Worm (Caenorhabditis elegans) whole organism, L3 larva: ENCODE measurements around the gene C02F12.8.

Experiments
- R02D3.7 ChIP-seq: fragments of 150-350 bp; optimal IDR thresholded peaks from 2 replicates; lab custom pipeline; 2014; ENCODE audit warnings: missing biosample characterization, missing genetic modification characterization
- aly-2 ChIP-seq: fragments of 150-350 bp; optimal IDR thresholded peaks from 2 replicates; lab custom pipeline; 2014; ENCODE audit warnings: missing biosample characterization, missing genetic modification characterization
- ama-1 ChIP-seq: fragments of 150-350 bp; optimal IDR thresholded peaks from 2 replicates; lab custom pipeline; 2018
- ceh-16 ChIP-seq: sonication (generic microtip); optimal IDR thresholded peaks from 2 replicates; lab custom pipeline; 2017; ENCODE audit warnings: missing biosample characterization, missing genetic modification characterization
- ceh-28 ChIP-seq: fragments of 150-350 bp; optimal IDR thresholded peaks from 2 replicates; lab custom pipeline; 2014; ENCODE audit warnings: missing biosample characterization, missing genetic modification reagents, missing genetic modification characterization
- ceh-9 ChIP-seq: sonication (generic microtip); optimal IDR thresholded peaks from 2 replicates; lab custom pipeline; 2018; ENCODE audit warnings: missing biosample characterization, missing genetic modification characterization
- daf-12 ChIP-seq: fragments of 150-350 bp; optimal IDR thresholded peaks from 2 replicates; lab custom pipeline; 2014; ENCODE audit warnings: missing biosample characterization, missing genetic modification reagents, missing genetic modification characterization
- egl-27 ChIP-seq: sonication (generic microtip); optimal IDR thresholded peaks from 4 replicates; lab custom pipeline; 2017; ENCODE audit warnings: missing biosample characterization, missing genetic modification reagents, missing genetic modification characterization
- egl-5 ChIP-seq: fragments of 150-350 bp; optimal IDR thresholded peaks from 2 replicates; lab custom pipeline; 2017; ENCODE audit warnings: missing biosample characterization, missing genetic modification reagents, missing genetic modification characterization, inconsistent platforms
- elt-1 ChIP-seq: fragments of 150-350 bp; optimal IDR thresholded peaks from 2 replicates; lab custom pipeline; 2014; ENCODE audit warnings: missing biosample characterization, missing genetic modification characterization
- elt-2 ChIP-seq: sonication (generic microtip); optimal IDR thresholded peaks from 2 replicates; lab custom pipeline; 2016; ENCODE audit warnings: missing genetic modification reagents, mild to moderate bottlenecking, missing genetic modification characterization, missing compliant biosample characterization
- elt-3 ChIP-seq, 3 experiments: fragments of 150-350 bp in 1 of 3; sonication (generic microtip) in 2 of 3; optimal IDR thresholded peaks; 2 replicates in 2 of 3; 4 replicates in 1 of 3; lab custom pipeline; 2014 to 2017; ENCODE audit warnings: missing biosample characterization in 3 of 3, missing genetic modification characterization in 3 of 3
- eor-1 ChIP-seq, 2 experiments: fragments of 150-350 bp; optimal IDR thresholded peaks; 2 replicates each; lab custom pipeline; 2014 to 2018; ENCODE audit warnings: missing biosample characterization in 2 of 2, missing genetic modification characterization in 2 of 2
- fkh-10 ChIP-seq: sonication (generic microtip); optimal IDR thresholded peaks from 2 replicates; lab custom pipeline; 2017; ENCODE audit warnings: missing biosample characterization, missing genetic modification reagents, missing genetic modification characterization
- fkh-2 ChIP-seq: fragments of 150-350 bp; optimal IDR thresholded peaks from 2 replicates; lab custom pipeline; 2014; ENCODE audit warnings: missing biosample characterization, missing genetic modification reagents, missing genetic modification characterization
- fos-1 ChIP-seq: fragments of 150-350 bp; optimal IDR thresholded peaks from 2 replicates; lab custom pipeline; 2014; ENCODE audit warnings: missing biosample characterization, missing genetic modification characterization
- hmg-11 ChIP-seq: sonication (generic microtip); optimal IDR thresholded peaks from 2 replicates; lab custom pipeline; 2016; ENCODE audit warnings: missing genetic modification characterization, missing compliant biosample characterization
- jun-1 ChIP-seq: fragments of 150-350 bp; optimal IDR thresholded peaks from 2 replicates; lab custom pipeline; 2014; ENCODE audit warnings: missing biosample characterization, missing genetic modification reagents, missing genetic modification characterization
- lin-15B ChIP-seq: fragments of 150-350 bp; optimal IDR thresholded peaks from 2 replicates; lab custom pipeline; 2014; ENCODE audit warnings: missing biosample characterization, missing genetic modification characterization
- lin-39 ChIP-seq: fragments of 150-350 bp; optimal IDR thresholded peaks from 2 replicates; lab custom pipeline; 2018; ENCODE audit warnings: missing biosample characterization, missing genetic modification reagents, missing genetic modification characterization
- lsy-12 ChIP-seq: sonication (generic microtip); optimal IDR thresholded peaks from 2 replicates; lab custom pipeline; 2016; ENCODE audit warnings: mild to moderate bottlenecking, missing genetic modification characterization, missing compliant biosample characterization
- mdl-1 ChIP-seq: fragments of 150-350 bp; optimal IDR thresholded peaks from 2 replicates; lab custom pipeline; 2014; ENCODE audit warnings: missing biosample characterization, missing genetic modification characterization
- mml-1 ChIP-seq: fragments of 150-350 bp; sonication (generic microtip); optimal IDR thresholded peaks from 3 replicates; lab custom pipeline; 2014; ENCODE audit warnings: missing biosample characterization, missing genetic modification characterization
- nfya-1 ChIP-seq: sonication (generic microtip); optimal IDR thresholded peaks from 2 replicates; lab custom pipeline; 2017; ENCODE audit warnings: missing genetic modification characterization, mild to moderate bottlenecking, missing compliant biosample characterization, antibody characterized with exemption, moderate library complexity; ENCODE audit not compliant: insufficient read depth
- nhr-11 ChIP-seq: fragments of 150-350 bp; optimal IDR thresholded peaks from 2 replicates; lab custom pipeline; 2014; ENCODE audit warnings: missing biosample characterization, missing genetic modification characterization
- nhr-23 ChIP-seq: fragments of 150-350 bp; optimal IDR thresholded peaks from 2 replicates; lab custom pipeline; 2014; ENCODE audit warnings: missing biosample characterization, missing genetic modification reagents, missing genetic modification characterization
- nhr-25 ChIP-seq: sonication (generic microtip); optimal IDR thresholded peaks from 2 replicates; lab custom pipeline; 2017; ENCODE audit warnings: missing biosample characterization, missing genetic modification characterization
- nhr-67 ChIP-seq: fragments of 150-350 bp; optimal IDR thresholded peaks from 2 replicates; lab custom pipeline; 2014; ENCODE audit warnings: missing biosample characterization, missing genetic modification characterization
- nhr-77 ChIP-seq: fragments of 150-350 bp; optimal IDR thresholded peaks from 2 replicates; lab custom pipeline; 2014; ENCODE audit warnings: missing biosample characterization, missing genetic modification characterization
- pha-4 ChIP-seq: fragments of 150-350 bp; optimal IDR thresholded peaks from 2 replicates; lab custom pipeline; 2014; ENCODE audit warnings: missing biosample characterization, missing genetic modification reagents, missing genetic modification characterization
- sea-2 ChIP-seq: fragments of 150-350 bp; sonication (generic microtip); optimal IDR thresholded peaks from 4 replicates; lab custom pipeline; 2014; ENCODE audit warnings: missing biosample characterization, missing genetic modification reagents, missing genetic modification characterization
- skn-1 ChIP-seq: fragments of 150-350 bp; optimal IDR thresholded peaks from 2 replicates; lab custom pipeline; 2014; ENCODE audit warnings: missing biosample characterization, missing genetic modification characterization
- snpc-4 ChIP-seq: fragments of 150-350 bp; optimal IDR thresholded peaks from 2 replicates; lab custom pipeline; 2014; ENCODE audit warnings: missing biosample characterization, missing genetic modification characterization
- tbx-2 ChIP-seq: sonication (generic microtip); optimal IDR thresholded peaks from 2 replicates; lab custom pipeline; 2016; ENCODE audit warnings: mild to moderate bottlenecking, missing genetic modification characterization, missing compliant biosample characterization
- unc-39 ChIP-seq: sonication (generic microtip); optimal IDR thresholded peaks from 4 replicates; lab custom pipeline; 2017; ENCODE audit warnings: missing biosample characterization, missing genetic modification characterization
- ztf-11 ChIP-seq: fragments of 150-350 bp; optimal IDR thresholded peaks from 2 replicates; lab custom pipeline; 2014; ENCODE audit warnings: missing biosample characterization, missing genetic modification characterization

The C02F12.8 gene

DNA sequence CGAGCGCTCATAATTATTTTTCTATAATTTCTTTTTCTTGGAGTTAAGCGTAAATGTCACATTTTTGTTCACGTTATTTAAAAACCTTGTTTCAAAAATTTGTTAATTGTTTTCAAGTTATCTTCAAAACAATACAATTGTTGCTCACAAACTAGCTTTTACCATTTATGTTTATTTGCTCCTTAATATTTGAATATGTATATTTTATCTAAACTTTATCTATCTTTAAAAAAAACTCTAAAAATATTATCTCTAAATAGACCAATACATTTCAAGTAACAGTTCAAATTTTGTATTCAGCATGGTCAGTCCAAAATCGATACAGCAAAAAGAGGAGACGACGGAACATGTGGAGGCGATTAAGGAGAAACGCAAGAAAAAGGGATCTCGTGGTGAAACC, 37.1 kb downstream of the C02F12.8 start, which contains the start of gene R11G1.7:
Gene R11G1.7 (plus strand): TSS at position 301 of the 400 bp plus-strand sequence.
- TF ChIP-seq egl-27 (tag; lab: Kevin White, UChicago) (no peak), sea-2 (GFP tag; lab: Kevin White, UChicago) (no peak), aly-2 (tag; lab: Kevin White, UChicago) (no peak), fos-1 (tag; lab: Kevin White, UChicago) (no peak), fkh-2 (tag; lab: Kevin White, UChicago) (no peak), ztf-11 (tag; lab: Kevin White, UChicago) (no peak), elt-2 (tag; lab: Kevin White, UChicago) (no peak), tbx-2 (no peak), daf-12 (tag; lab: Kevin White, UChicago) (no peak), nhr-23 (tag; lab: Kevin White, UChicago) (no peak), ceh-16 (tag; lab: Kevin White, UChicago) (no peak)

DNA sequence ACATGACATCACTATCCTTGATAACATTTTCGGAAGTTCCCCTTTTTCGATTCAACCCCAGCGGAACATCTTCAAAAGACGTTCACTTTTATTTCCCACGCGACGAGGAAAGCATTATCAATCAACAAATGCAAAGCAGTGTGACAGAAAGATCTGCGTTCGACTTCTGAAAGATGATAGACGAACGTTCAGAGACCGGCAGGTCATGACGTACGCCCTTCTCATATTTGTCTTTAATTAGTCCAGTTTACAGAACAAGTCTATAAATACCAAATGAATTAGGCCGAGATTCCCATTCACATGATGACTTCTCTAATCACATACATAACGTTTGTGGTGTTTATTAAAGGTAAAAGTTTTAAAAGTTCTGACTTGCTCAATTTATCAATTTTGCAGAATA, 38.4 kb downstream of the C02F12.8 start, which contains the start of gene R11G1.11:
Gene R11G1.11 (plus strand): TSS at position 301 of the 400 bp plus-strand sequence.
- TF ChIP-seq mdl-1 (tag; lab: Kevin White, UChicago) (no peak), nhr-23 (tag; lab: Kevin White, UChicago) (peak; percentile 52)
- TF ChIP-seq, all 47 proteins: peak for 1

DNA sequence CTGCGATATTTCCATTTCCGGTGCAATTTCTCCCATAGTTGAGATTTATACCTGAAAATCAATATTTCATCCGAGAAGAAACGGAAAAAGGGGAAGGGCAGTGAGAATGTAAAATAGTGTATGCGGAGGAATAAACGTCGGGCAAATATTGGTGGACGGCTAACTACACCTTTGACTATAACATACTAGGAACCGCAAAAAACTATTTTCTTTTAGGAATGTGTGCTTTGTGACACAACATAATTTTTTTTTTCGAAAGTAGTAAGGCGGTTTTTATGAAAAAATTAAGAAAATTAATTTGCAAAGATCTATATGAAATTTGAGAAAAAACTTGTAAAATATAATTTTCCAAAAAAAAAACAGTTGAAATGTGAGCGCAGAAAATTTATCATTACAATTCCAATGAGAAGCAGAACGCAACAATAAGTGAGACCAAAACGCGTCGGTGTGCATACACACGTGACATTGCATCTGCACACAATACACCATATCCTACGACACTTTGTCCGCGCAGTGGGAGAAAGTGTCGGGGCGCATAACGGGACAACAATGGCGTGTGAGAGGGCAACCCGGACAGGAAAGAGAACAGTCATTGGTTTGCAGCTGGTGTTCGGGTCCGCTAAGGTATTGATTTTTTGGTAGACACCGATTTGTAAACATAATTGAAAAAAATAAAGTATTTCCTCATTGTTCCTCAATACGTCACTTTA, 42.8 kb downstream of the C02F12.8 start, which contains the start of the genes sax-1 and R11G1.2:
Gene sax-1 (minus strand): TSS at position 51 of the 710 bp plus-strand sequence.
Gene R11G1.2 (plus strand): TSS at position 515 of the 710 bp plus-strand sequence.
- TF ChIP-seq nfya-1 (tag; lab: Kevin White, UChicago) (peak; percentile 68), elt-3 (tag; optimal IDR thresholded peaks at IDR 0.05; lab: Kevin White, UChicago) (no peak), nhr-67 (tag; lab: Kevin White, UChicago) (no peak), mml-1 (no peak), lin-39 (tag; lab: Kevin White, UChicago) (peak; percentile 69), pha-4 (peak; percentile 82), snpc-4 (tag; lab: Kevin White, UChicago) (peak; percentile 0), hmg-11 (tag; lab: Kevin White, UChicago) (peak; percentile 83), nhr-23 (tag; lab: Kevin White, UChicago) (peak; percentile 17), ceh-16 (tag; lab: Kevin White, UChicago) (no peak), nhr-11 (tag; lab: Kevin White, UChicago) (no peak), elt-2 (tag; lab: Kevin White, UChicago) (peak; percentile 41), ceh-28 (tag; lab: Kevin White, UChicago) (peak; percentile 29), skn-1 (peak; percentile 33), lin-15B (tag; lab: Kevin White, UChicago) (peak; percentile 25), jun-1 (tag; lab: Kevin White, UChicago) (peak; percentile 41), nhr-25 (tag; lab: Kevin White, UChicago) (peak; percentile 44), mdl-1 (tag; lab: Kevin White, UChicago) (peak; percentile 64)

DNA sequence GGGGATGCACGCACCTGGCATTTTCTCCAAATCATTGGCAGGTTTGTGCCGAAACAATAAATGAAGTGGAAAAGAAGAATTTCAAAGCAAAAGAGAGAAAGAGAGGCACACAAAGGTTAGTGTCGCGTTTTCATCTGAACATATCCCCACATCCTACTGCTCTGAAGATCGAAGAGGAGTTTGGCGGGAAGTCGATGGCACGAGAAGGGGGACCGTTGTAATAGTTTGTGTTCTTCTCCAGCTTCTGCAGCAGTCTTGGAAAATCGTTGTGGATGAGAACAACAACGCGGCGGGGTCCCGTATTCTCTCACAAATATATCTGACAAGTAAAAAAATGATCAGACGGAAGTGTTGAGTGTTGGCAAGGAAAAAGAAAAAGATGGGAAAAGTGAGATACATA, 47.1 kb downstream of the C02F12.8 start:
- TF ChIP-seq egl-5 (tag; lab: Kevin White, UChicago), result no peak
- no peak for TF ChIP-seq hmg-11 (tag; lab: Kevin White, UChicago)
- no peak for TF ChIP-seq aly-2 (tag; lab: Kevin White, UChicago)
- no peak for TF ChIP-seq ama-1 (lab: Kevin White, UChicago)
- no peak for TF ChIP-seq ceh-9 (tag; lab: Kevin White, UChicago)
- no peak for TF ChIP-seq ceh-16 (tag; lab: Kevin White, UChicago)
- TF ChIP-seq pha-4, result no peak
- no peak for TF ChIP-seq fos-1 (tag; lab: Kevin White, UChicago)
- no peak for TF ChIP-seq eor-1 (tag; optimal IDR thresholded peaks at IDR 0.05; lab: Kevin White, UChicago)
- TF ChIP-seq unc-39 (tag; lab: Kevin White, UChicago), result no peak
- TF ChIP-seq lsy-12, result no peak
- no peak for TF ChIP-seq lin-39 (tag; lab: Kevin White, UChicago)
- no peak for TF ChIP-seq snpc-4 (tag; lab: Kevin White, UChicago)
- no peak for TF ChIP-seq egl-27 (tag; lab: Kevin White, UChicago)
- no peak for TF ChIP-seq fkh-10
- no peak for TF ChIP-seq nhr-77 (tag; lab: Kevin White, UChicago)
- TF ChIP-seq jun-1 (tag; lab: Kevin White, UChicago), result no peak
- TF ChIP-seq mml-1, result no peak
- TF ChIP-seq elt-1 (tag; lab: Kevin White, UChicago), result no peak
- TF ChIP-seq R02D3.7 (tag; lab: Kevin White, UChicago), result no peak
